Worm (Caenorhabditis elegans): ENCODE measurements around the gene lars-1.

DNA sequence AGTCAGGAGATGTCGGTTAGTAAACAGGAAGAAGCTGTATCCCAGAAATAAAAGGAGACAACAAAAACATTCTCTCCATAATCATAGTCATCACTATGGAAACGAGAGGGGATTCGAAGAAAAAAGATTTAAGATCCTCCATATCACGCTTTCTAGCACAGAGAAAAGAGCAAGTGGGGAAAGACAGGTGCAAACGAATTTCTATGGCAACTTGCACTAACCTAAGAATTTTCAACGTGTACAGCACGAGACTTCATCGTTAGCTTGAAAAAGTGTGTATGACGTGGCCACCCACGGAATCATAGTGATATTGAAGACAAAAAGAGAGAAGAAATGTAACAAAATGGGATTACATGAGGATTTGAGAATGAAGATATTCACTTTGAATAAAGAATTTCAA lies 34.3 kb upstream of the lars-1 start:
- TF ChIP-seq T07F8.4 (tag; optimal IDR thresholded peaks at IDR 0.05) (no peak), efl-1 (GFP tag; optimal IDR thresholded peaks at IDR 0.05) (no peak), snpc-4 (GFP tag; optimal IDR thresholded peaks at IDR 0.05) (no peak), snpc-4 (tag; optimal IDR thresholded peaks at IDR 0.05) (no peak)
